Worm (Caenorhabditis elegans) whole organism, young adult: Measurements from ENCODE around the gene ZK673.6.

Experiments
- T07F8.4 ChIP-seq: sonication (generic microtip); optimal IDR thresholded peaks from 2 replicates; lab custom pipeline; 2016; ENCODE audit warnings: mild to moderate bottlenecking, missing genetic modification characterization, moderate library complexity, missing compliant biosample characterization
- ama-1 ChIP-seq, 3 experiments: fragments of 150-350 bp in 1 of 3; sonication (generic microtip) in 2 of 3; optimal IDR thresholded peaks; 2 replicates each; lab custom pipeline; 2014 to 2018; ENCODE audit warnings: missing biosample characterization in 2 of 3, missing genetic modification characterization in 2 of 3, missing genetic modification reagents in 2 of 3
- lin-35 ChIP-seq, 3 experiments: fragments of 150-350 bp in 2 of 3; sonication (generic microtip) in 1 of 3; optimal IDR thresholded peaks; 2 replicates each; lab custom pipeline; 2014 to 2018; ENCODE audit warnings: missing biosample characterization in 3 of 3, missing genetic modification characterization in 3 of 3, missing genetic modification reagents in 3 of 3
- pha-4 ChIP-seq: fragments of 150-350 bp; sonication (generic microtip); optimal IDR thresholded peaks from 2 replicates; lab custom pipeline; 2014; ENCODE audit warnings: missing biosample characterization, missing genetic modification reagents, missing genetic modification characterization
- snpc-3.4 ChIP-seq: sonication (generic microtip); optimal IDR thresholded peaks from 2 replicates; lab custom pipeline; 2017; ENCODE audit warnings: missing genetic modification characterization, mild to moderate bottlenecking, missing compliant biosample characterization, antibody characterized with exemption, moderate library complexity, missing genotype, missing genetic modification reagents

ce11 chrII:10466552-10466951, 2.4 kb upstream of the ZK673.6 start, which contains the start of gene tnc-2:
- no peak for TF ChIP-seq T07F8.4 (tag; lab: Kevin White, UChicago)
- TF ChIP-seq lin-35 (GFP tag; optimal IDR thresholded peaks at IDR 0.05; lab: Kevin White, UChicago) = no peak
- no peak for TF ChIP-seq snpc-3.4 (tag; lab: Kevin White, UChicago)
- no peak for TF ChIP-seq pha-4 (tag; lab: Kevin White, UChicago)
- no peak for TF ChIP-seq ama-1 (optimal IDR thresholded peaks at IDR 0.05; lab: Kevin White, UChicago)
- no peak for TF ChIP-seq ama-1 (GFP tag; optimal IDR thresholded peaks at IDR 0.05; lab: Kevin White, UChicago)
